Worm (Caenorhabditis elegans) whole organism, young adult: ENCODE data around the gene fbxb-83.

Experiments
- B0019.2 ChIP-seq: fragments of 200-800 bp; sonication (Bioruptor generic); conservative IDR thresholded peaks from 2 replicates; pipeline ENCODE4 v1.3.6; 2022; ENCODE audit warnings: missing genetic modification reagents, missing genetic modification characterization, missing compliant biosample characterization
- C17E4.6 ChIP-seq: fragments of 200-800 bp; sonication (Bioruptor generic); IDR thresholded peaks from 2 replicates; pipeline ENCODE4 v1.3.6; 2022; ENCODE audit warnings: missing genetic modification reagents, missing genetic modification characterization, missing compliant biosample characterization
- F10E7.11 ChIP-seq: sonication (generic microtip); optimal IDR thresholded peaks from 2 replicates; lab custom pipeline; 2017; ENCODE audit warnings: mild to moderate bottlenecking, missing genetic modification characterization, moderate library complexity, missing compliant biosample characterization
- F22D6.2 ChIP-seq: sonication (generic microtip); optimal IDR thresholded peaks from 2 replicates; lab custom pipeline; 2016; ENCODE audit warnings: mild to moderate bottlenecking, missing genetic modification characterization, missing compliant biosample characterization
- F37B4.10 ChIP-seq: fragments of 200-800 bp; sonication (Bioruptor generic); IDR thresholded peaks from 2 replicates; pipeline ENCODE4 v1.3.6; 2022; ENCODE audit warnings: missing genetic modification characterization, missing compliant biosample characterization
- F55B11.4 ChIP-seq: sonication (generic microtip); optimal IDR thresholded peaks from 2 replicates; lab custom pipeline; 2016; ENCODE audit warnings: missing compliant biosample characterization, missing genetic modification characterization, borderline replicate concordance; ENCODE audit not compliant: insufficient read depth
- F57C9.4 ChIP-seq: sonication (generic microtip); optimal IDR thresholded peaks from 2 replicates; lab custom pipeline; 2017; ENCODE audit warnings: mild to moderate bottlenecking, missing genetic modification characterization, missing compliant biosample characterization
- T07F8.4 ChIP-seq: sonication (generic microtip); optimal IDR thresholded peaks from 2 replicates; lab custom pipeline; 2016; ENCODE audit warnings: mild to moderate bottlenecking, missing genetic modification characterization, moderate library complexity, missing compliant biosample characterization
- T26A5.8 ChIP-seq: sonication (generic microtip); optimal IDR thresholded peaks from 2 replicates; lab custom pipeline; 2016; ENCODE audit warnings: missing genetic modification characterization, missing compliant biosample characterization
- Y53G8AR.9 ChIP-seq: fragments of 200-800 bp; sonication (Bioruptor generic); conservative IDR thresholded peaks from 2 replicates; pipeline ENCODE4 v1.3.6; 2022; ENCODE audit warnings: missing genetic modification reagents, missing genetic modification characterization, missing compliant biosample characterization
- ZK185.1 ChIP-seq: sonication (generic microtip); optimal IDR thresholded peaks from 2 replicates; lab custom pipeline; 2016; ENCODE audit warnings: mild to moderate bottlenecking, missing genetic modification characterization, missing compliant biosample characterization; ENCODE audit not compliant: poor library complexity, severe bottlenecking
- atf-7 ChIP-seq: sonication (generic microtip); optimal IDR thresholded peaks from 2 replicates; lab custom pipeline; 2017; ENCODE audit warnings: mild to moderate bottlenecking, missing genetic modification characterization, missing compliant biosample characterization
- attf-3 ChIP-seq: fragments of 200-800 bp; sonication (Bioruptor generic); conservative IDR thresholded peaks from 2 replicates; pipeline ENCODE4 v1.3.6; 2022; ENCODE audit warnings: missing genetic modification reagents, missing genetic modification characterization, missing compliant biosample characterization
- attf-5 ChIP-seq: fragments of 200-800 bp; sonication (Bioruptor generic); optimal IDR thresholded peaks from 2 replicates; lab custom pipeline; 2018; ENCODE audit warnings: mild to moderate bottlenecking, missing genetic modification characterization, missing compliant biosample characterization
- bed-1 ChIP-seq: fragments of 200-800 bp; sonication (Bioruptor generic); IDR thresholded peaks from 2 replicates; pipeline ENCODE4 v1.3.6; 2022; ENCODE audit warnings: missing genetic modification reagents, missing genetic modification characterization, missing compliant biosample characterization
- ccch-3 ChIP-seq: fragments of 200-800 bp; sonication (Bioruptor generic); optimal IDR thresholded peaks from 2 replicates; lab custom pipeline; 2018; ENCODE audit warnings: mild to moderate bottlenecking, missing genetic modification characterization, missing compliant biosample characterization
- cebp-1 ChIP-seq, 2 experiments: fragments of 200-800 bp in 1 of 2; sonication (Bioruptor generic) in 1 of 2; sonication (generic microtip) in 1 of 2; IDR thresholded peaks in 1 of 2; optimal IDR thresholded peaks in 1 of 2; 2 replicates each; pipeline versions ENCODE4 v1.3.6 to Lab custom; 2017 to 2022; ENCODE audit warnings: missing compliant biosample characterization in 2 of 2, missing genetic modification characterization in 2 of 2, mild to moderate bottlenecking in 1 of 2, missing genetic modification reagents in 1 of 2, moderate library complexity in 1 of 2
- ceh-100 ChIP-seq: fragments of 200-800 bp; sonication (Bioruptor generic); IDR thresholded peaks from 2 replicates; pipeline ENCODE4 v1.3.6; 2022; ENCODE audit warnings: missing genetic modification reagents, missing genetic modification characterization, missing compliant biosample characterization
- ceh-40 ChIP-seq: fragments of 200-800 bp; sonication (Bioruptor generic); IDR thresholded peaks from 2 replicates; pipeline ENCODE4 v1.3.6; 2022; ENCODE audit warnings: missing genetic modification characterization, missing compliant biosample characterization
- dox-1 ChIP-seq: fragments of 200-800 bp; sonication (Bioruptor generic); IDR thresholded peaks from 2 replicates; pipeline ENCODE4 v1.3.6; 2022; ENCODE audit warnings: missing genetic modification reagents, missing genetic modification characterization, missing compliant biosample characterization
- egl-18 ChIP-seq: fragments of 200-800 bp; sonication (Bioruptor generic); IDR thresholded peaks from 2 replicates; pipeline ENCODE4 v1.3.6; 2022; ENCODE audit warnings: missing genetic modification reagents, missing genetic modification characterization, missing compliant biosample characterization
- egrh-3 ChIP-seq: fragments of 200-800 bp; sonication (Bioruptor generic); IDR thresholded peaks from 2 replicates; pipeline ENCODE4 v1.3.6; 2022; ENCODE audit warnings: missing genetic modification reagents, missing genetic modification characterization, missing compliant biosample characterization
- ekl-4 ChIP-seq: fragments of 200-800 bp; sonication (Bioruptor generic); IDR thresholded peaks from 2 replicates; pipeline ENCODE4 v1.3.6; 2022; ENCODE audit warnings: missing genetic modification reagents, missing genetic modification characterization, missing compliant biosample characterization
- hlh-12 ChIP-seq: sonication (generic microtip); optimal IDR thresholded peaks from 2 replicates; lab custom pipeline; 2016; ENCODE audit warnings: missing genetic modification characterization, missing compliant biosample characterization
- madf-8 ChIP-seq: fragments of 200-800 bp; sonication (Bioruptor generic); conservative IDR thresholded peaks from 2 replicates; pipeline ENCODE4 v1.3.6; 2022; ENCODE audit warnings: missing genetic modification reagents, missing genetic modification characterization, missing compliant biosample characterization
- mcd-1 ChIP-seq: fragments of 200-800 bp; sonication (Bioruptor generic); IDR thresholded peaks from 2 replicates; pipeline ENCODE4 v1.3.6; 2022; ENCODE audit warnings: missing genetic modification reagents, missing genetic modification characterization, missing compliant biosample characterization
- nhr-120 ChIP-seq: fragments of 200-800 bp; sonication (Bioruptor generic); IDR thresholded peaks from 2 replicates; pipeline ENCODE4 v1.3.6; 2022; ENCODE audit warnings: missing genetic modification characterization, missing compliant biosample characterization
- nhr-27 ChIP-seq: fragments of 200-800 bp; sonication (Bioruptor generic); optimal IDR thresholded peaks from 2 replicates; lab custom pipeline; 2018; ENCODE audit warnings: mild to moderate bottlenecking, missing genetic modification characterization, moderate library complexity, missing compliant biosample characterization
- nhr-80 ChIP-seq: sonication (generic microtip); optimal IDR thresholded peaks from 2 replicates; lab custom pipeline; 2016; ENCODE audit warnings: missing genetic modification characterization, missing compliant biosample characterization
- pha-4 ChIP-seq: fragments of 150-350 bp; sonication (generic microtip); optimal IDR thresholded peaks from 2 replicates; lab custom pipeline; 2014; ENCODE audit warnings: missing biosample characterization, missing genetic modification reagents, missing genetic modification characterization
- zfh-2 ChIP-seq: fragments of 200-800 bp; sonication (Bioruptor generic); conservative IDR thresholded peaks from 2 replicates; pipeline ENCODE4 v1.3.6; 2022; ENCODE audit warnings: missing genetic modification reagents, missing genetic modification characterization, missing compliant biosample characterization
- ztf-18 ChIP-seq: sonication (generic microtip); optimal IDR thresholded peaks from 2 replicates; lab custom pipeline; 2016; ENCODE audit warnings: missing genotype, mild to moderate bottlenecking, missing genetic modification characterization, missing compliant biosample characterization
- ztf-25 ChIP-seq: fragments of 200-800 bp; sonication (Bioruptor generic); IDR thresholded peaks from 2 replicates; pipeline ENCODE4 v1.3.6; 2022; ENCODE audit warnings: missing genetic modification reagents, missing genetic modification characterization, missing compliant biosample characterization
- ztf-26 ChIP-seq: sonication (generic microtip); optimal IDR thresholded peaks from 2 replicates; lab custom pipeline; 2017; ENCODE audit warnings: missing genetic modification characterization, missing compliant biosample characterization

The fbxb-83 gene

ce11 chrIII:130650-131049 lies 14.4 kb downstream of the fbxb-83 start, which contains the start of the genes nhr-280 and C29F9.2:
nhr-280 (minus strand) TSS chrIII:130750.
C29F9.2 (plus strand) TSS chrIII:130947.
- TF ChIP-seq nhr-80 (tag; lab: Kevin White, UChicago): peak; percentile 1
- no peak for TF ChIP-seq F22D6.2 (tag; lab: Kevin White, UChicago)
- no peak for TF ChIP-seq ceh-100
- TF ChIP-seq, all 124 proteins: peak for 1

DNA sequence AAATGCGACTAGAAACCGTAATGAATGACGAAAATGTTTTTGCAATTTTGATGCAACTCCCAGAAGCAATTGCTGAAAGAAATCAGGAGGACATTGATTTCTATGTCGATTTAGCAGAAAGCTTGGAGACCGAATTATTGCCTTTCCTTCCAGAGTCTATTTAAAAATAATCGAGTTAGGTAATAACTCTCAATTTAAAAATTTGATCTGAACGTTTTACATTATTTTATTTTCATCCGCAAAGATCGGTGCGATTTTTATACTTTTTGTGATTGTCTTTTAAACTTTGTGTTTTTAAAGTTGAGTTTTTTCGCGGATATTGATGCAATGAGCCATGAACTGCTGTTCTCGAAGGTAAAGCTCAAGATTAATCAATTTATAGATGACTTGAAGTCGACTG lies 20.5 kb downstream of the fbxb-83 start, which contains the start of gene pals-23:
TSS of gene pals-23 (plus strand) at position 301 of the 400 bp plus-strand sequence.
- TF ChIP-seq zfh-2 (no peak), nhr-120 (GFP tag; lab: Robert Waterston, UW) (no peak), F55B11.4 (tag; lab: Kevin White, UChicago) (no peak), ceh-40 (no peak), egl-18 (GFP tag; lab: Robert Waterston, UW) (no peak), Y53G8AR.9 (GFP tag; lab: Robert Waterston, UW) (no peak), F37B4.10 (no peak), bed-1 (GFP tag; lab: Robert Waterston, UW) (no peak), ztf-26 (tag; lab: Kevin White, UChicago) (no peak), attf-3 (no peak), atf-7 (no peak), ztf-25 (no peak)

ce11 chrIII:121983-122449 lies 23.0 kb downstream of the fbxb-83 start, which contains the start of gene C29F9.12:
C29F9.12 (minus strand) TSS chrIII:122033.
- TF ChIP-seq dox-1 (GFP tag; lab: Robert Waterston, UW) (peak; percentile 52; the same call in 1 of the 2 replicates), egrh-3 (GFP tag; lab: Robert Waterston, UW) (0 out of 2 replicates have a peak, but pooled peaks have one; percentile 24)

- TF ChIP-seq ekl-4 (GFP tag; lab: Robert Waterston, UW) (no peak), attf-5 (peak; percentile 43), dox-1 (GFP tag; lab: Robert Waterston, UW) (peak; percentile 46), pha-4 (peak; percentile 16), cebp-1 (GFP tag; IDR thresholded peaks at IDR 0.05; lab: Robert Waterston, UW) (peak; percentile 74; the same call in 1 of the 2 replicates), cebp-1 (tag; optimal IDR thresholded peaks at IDR 0.05; lab: Kevin White, UChicago) (peak; percentile 76), ccch-3 (GFP tag; lab: Kevin White, UChicago) (no peak), nhr-80 (tag; lab: Kevin White, UChicago) (peak; percentile 89)
Observed at ce11 chrIII:120199-120598, 24.8 kb downstream of the fbxb-83 start, which contains the start of gene pals-24. pals-24 (plus strand) TSS chrIII:120435.

ce11 chrIII:117857-118256 lies 27.2 kb downstream of the fbxb-83 start:
- no peak for TF ChIP-seq C17E4.6 (GFP tag; lab: Robert Waterston, UW)
- no peak for TF ChIP-seq F10E7.11 (tag; lab: Kevin White, UChicago)
- no peak for TF ChIP-seq B0019.2
- TF ChIP-seq ztf-18 (tag; lab: Kevin White, UChicago): no peak
- no peak for TF ChIP-seq ZK185.1 (tag; lab: Kevin White, UChicago)
- no peak for TF ChIP-seq madf-8 (GFP tag; lab: Robert Waterston, UW)
- no peak for TF ChIP-seq nhr-27 (tag; lab: Kevin White, UChicago)
- no peak for TF ChIP-seq mcd-1 (GFP tag; lab: Robert Waterston, UW)
- no peak for TF ChIP-seq T07F8.4 (tag; lab: Kevin White, UChicago)
- no peak for TF ChIP-seq T26A5.8 (tag; lab: Kevin White, UChicago)
- no peak for TF ChIP-seq attf-3
- no peak for TF ChIP-seq F57C9.4 (tag; lab: Kevin White, UChicago)
- TF ChIP-seq hlh-12 (tag; lab: Kevin White, UChicago): no peak
- TF ChIP-seq, all 124 proteins: peak for 0
